Worm (Caenorhabditis elegans) whole organism, midembryonic: Measurements from ENCODE around the gene scl-12.

ENCODE experiments used
- T22C8.4 ChIP-seq: fragments of 200-800 bp; sonication (Bioruptor generic); IDR thresholded peaks from 2 replicates; pipeline ENCODE4 v1.3.6; 2022; ENCODE audit warnings: missing genetic modification characterization, missing compliant biosample characterization
- flt-1 ChIP-seq: fragments of 200-800 bp; sonication (Bioruptor generic); IDR thresholded peaks from 2 replicates; pipeline ENCODE4 v1.3.6; 2022; ENCODE audit warnings: missing genetic modification characterization, missing compliant biosample characterization
- med-1 ChIP-seq: sonication (generic microtip); optimal IDR thresholded peaks from 2 replicates; lab custom pipeline; 2017; ENCODE audit warnings: missing genetic modification characterization, mild to moderate bottlenecking, missing compliant biosample characterization, antibody characterized with exemption, missing genetic modification reagents; ENCODE audit not compliant: insufficient read depth
- ref-1 ChIP-seq: fragments of 200-800 bp; sonication (Bioruptor generic); conservative IDR thresholded peaks from 2 replicates; pipeline ENCODE4 v1.3.6; 2022; ENCODE audit warnings: missing genetic modification reagents, missing genetic modification characterization, missing compliant biosample characterization
- tab-1 ChIP-seq: fragments of 200-800 bp; sonication (Bioruptor generic); IDR thresholded peaks from 2 replicates; pipeline ENCODE4 v1.3.6; 2022; ENCODE audit warnings: missing genetic modification characterization, missing compliant biosample characterization

DNA sequence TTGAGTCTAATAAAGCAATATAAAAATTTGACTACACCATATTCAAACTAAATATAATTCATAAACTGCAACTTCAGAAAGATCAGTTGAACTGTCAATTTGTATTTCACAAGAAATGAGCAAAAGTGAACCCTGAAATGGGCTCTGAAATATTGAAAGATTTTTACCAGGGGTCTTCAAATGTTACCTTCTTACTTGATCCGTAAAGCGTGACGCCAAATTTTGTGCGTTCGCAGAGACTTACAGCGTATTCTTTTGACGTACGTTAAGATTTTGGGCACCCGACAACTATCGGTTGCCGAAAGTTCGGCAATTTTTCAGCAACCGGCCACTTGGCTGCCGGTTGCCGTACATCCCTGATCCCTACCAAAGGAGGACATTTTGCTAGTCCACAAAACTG, 2.4 kb upstream of the scl-12 start:
- TF ChIP-seq ref-1 (GFP tag; lab: Robert Waterston, UW) (no peak), med-1 (GFP tag; lab: Kevin White, UChicago) (no peak), tab-1 (no peak), flt-1 (GFP tag; lab: Robert Waterston, UW) (no peak), T22C8.4 (GFP tag; lab: Robert Waterston, UW) (no peak)
